Worm (Caenorhabditis elegans): Measurements from ENCODE around the gene F14D7.6.

ce11 chrV:14290636-14291035 lies 10.6 kb upstream of the F14D7.6 start, which contains the start of gene F14D7.18:
- no peak for TF ChIP-seq dao-5 (tag; optimal IDR thresholded peaks at IDR 0.05)
- no peak for TF ChIP-seq him-1 (tag; optimal IDR thresholded peaks at IDR 0.05)
- no peak for TF ChIP-seq W03F9.2 (tag; optimal IDR thresholded peaks at IDR 0.05)

Measured in whole organism, L4/young adult.